In the genomic region with DNA sequence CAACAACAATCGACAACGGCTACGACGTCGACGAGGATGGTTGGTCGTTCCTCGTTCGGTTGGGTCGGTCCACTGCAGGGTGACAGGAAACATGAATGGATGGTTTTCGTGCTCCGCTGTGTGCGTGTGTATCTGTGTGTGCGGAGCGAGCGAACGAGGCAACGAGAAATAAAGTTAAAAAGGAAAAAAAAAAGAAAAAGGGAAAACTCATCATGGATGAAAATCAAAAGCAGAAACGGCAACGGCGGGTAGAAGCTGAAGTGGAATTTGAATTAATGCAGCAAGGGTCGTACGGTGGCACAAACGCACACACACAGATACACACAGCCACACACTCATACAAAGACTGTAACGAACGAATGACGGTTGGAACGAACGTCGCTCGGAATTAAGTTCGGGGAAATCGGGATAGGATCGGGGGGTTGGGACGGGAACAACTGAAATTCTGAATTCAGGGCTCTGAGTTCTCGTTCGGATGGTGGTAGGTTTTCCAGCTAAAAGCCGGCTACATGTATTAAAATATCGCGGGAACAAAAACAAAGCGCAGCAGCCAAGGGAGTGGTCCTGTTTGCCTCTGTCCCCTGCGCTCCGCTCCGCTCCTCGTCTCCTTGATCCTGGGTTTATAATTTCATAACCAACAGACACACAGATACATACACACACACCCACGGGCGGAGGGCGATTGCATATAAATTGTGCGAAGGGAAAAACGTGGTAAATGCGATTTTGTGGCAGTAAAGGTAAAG, we compare ENCODE assay signal across 5 fruit fly cellular contexts.
TF ChIP-seq lines count a peak whose summit lies in the region.

No protein-coding gene starts in this region.

- TF ChIP-seq CTCF in whole organism, embryonic (GFP tag; optimal IDR thresholded peaks at IDR 0.05; lab: Kevin White, UChicago), result no peak

TF ChIP-seq in whole organism, 6 proteins besides CTCF, POLR2A, EP300 and RAD21:
- TF ChIP-seq Dll (optimal IDR thresholded peaks at IDR 0.05; lab: Kevin White, UChicago) (peak; percentile 48), usp (GFP tag; optimal IDR thresholded peaks at IDR 0.05; lab: Kevin White, UChicago) (no peak)

TF ChIP-seq in whole organism, embryonic, 481 proteins besides CTCF, POLR2A, EP300 and RAD21 (continues in another document):
- no peak for TF ChIP-seq CG3847 (GFP tag; IDR thresholded peaks at IDR 0.05; lab: Robert Waterston, UW)
- peak; percentile 21 for TF ChIP-seq Hey (tag; optimal IDR thresholded peaks at IDR 0.05; lab: Kevin White, UChicago)
- 0 out of 3 replicates have a peak, but pooled peaks have one; percentile 13 for TF ChIP-seq H15 (GFP tag; IDR thresholded peaks at IDR 0.05; lab: Robert Waterston, UW)
- no peak for TF ChIP-seq CG12104 (GFP tag; optimal IDR thresholded peaks at IDR 0.05; lab: Kevin White, UChicago)
- peak; percentile 75 for TF ChIP-seq nom (GFP tag; optimal IDR thresholded peaks at IDR 0.05; lab: Kevin White, UChicago)
- TF ChIP-seq pfk (GFP tag; optimal IDR thresholded peaks at IDR 0.05; lab: Kevin White, UChicago), result peak; percentile 82
- TF ChIP-seq CG30020 (tag; optimal IDR thresholded peaks at IDR 0.05; lab: Kevin White, UChicago), result no peak
- 0 out of 2 replicates have a peak, but pooled peaks have one; percentile 38 for TF ChIP-seq CG8765 (GFP tag; IDR thresholded peaks at IDR 0.05; lab: Robert Waterston, UW)
- TF ChIP-seq CG2199 (GFP tag; IDR thresholded peaks at IDR 0.05; lab: Robert Waterston, UW), result 0 out of 3 replicates have a peak, but pooled peaks have one; percentile 17
- no peak for TF ChIP-seq CG31365 (tag; optimal IDR thresholded peaks at IDR 0.05; lab: Kevin White, UChicago)
- TF ChIP-seq pum (GFP tag; optimal IDR thresholded peaks at IDR 0.05; lab: Kevin White, UChicago), result no peak
- no peak for TF ChIP-seq ato (GFP tag; IDR thresholded peaks at IDR 0.05; lab: Robert Waterston, UW; ENCODE audit: partially characterized antibody)
- peak; percentile 30; the same call in 1 of the 2 replicates for TF ChIP-seq CG32767 (GFP tag; IDR thresholded peaks at IDR 0.05; lab: Robert Waterston, UW)
- TF ChIP-seq CG18599 (GFP tag; optimal IDR thresholded peaks at IDR 0.05; lab: Kevin White, UChicago), result no peak
- no peak for TF ChIP-seq BtbVII (GFP tag; optimal IDR thresholded peaks at IDR 0.05; lab: Kevin White, UChicago)
- peak; percentile 73 for TF ChIP-seq CG4360 (GFP tag; IDR thresholded peaks at IDR 0.05; lab: Robert Waterston, UW)
- peak; percentile 12 for TF ChIP-seq cad (GFP tag; optimal IDR thresholded peaks at IDR 0.05; lab: Kevin White, UChicago)
- TF ChIP-seq Kr (GFP tag; optimal IDR thresholded peaks at IDR 0.05; lab: Kevin White, UChicago), result peak; percentile 48
- TF ChIP-seq sd (tag; optimal IDR thresholded peaks at IDR 0.05; lab: Kevin White, UChicago), result peak; percentile 26

TF ChIP-seq in whole organism, prepupa, 60 proteins besides CTCF, POLR2A, EP300 and RAD21 (continues in another document):
- TF ChIP-seq fd59A (GFP tag; optimal IDR thresholded peaks at IDR 0.05; lab: Kevin White, UChicago) (no peak), CG16779 (tag; optimal IDR thresholded peaks at IDR 0.05; lab: Kevin White, UChicago) (peak; percentile 33), CG11762 (GFP tag; optimal IDR thresholded peaks at IDR 0.05; lab: Kevin White, UChicago; ENCODE audit: insufficient read depth) (no peak), CG1621 (tag; optimal IDR thresholded peaks at IDR 0.05; lab: Kevin White, UChicago) (peak; percentile 20), CG9139 (GFP tag; optimal IDR thresholded peaks at IDR 0.05; lab: Kevin White, UChicago) (peak; percentile 24), Sox15 (GFP tag; optimal IDR thresholded peaks at IDR 0.05; lab: Kevin White, UChicago) (no peak), fkh (GFP tag; optimal IDR thresholded peaks at IDR 0.05; lab: Kevin White, UChicago) (no peak), Hr39 (GFP tag; optimal IDR thresholded peaks at IDR 0.05; lab: Kevin White, UChicago) (no peak), Eip75B (GFP tag; optimal IDR thresholded peaks at IDR 0.05; lab: Kevin White, UChicago) (peak; percentile 17), CG7368 (GFP tag; optimal IDR thresholded peaks at IDR 0.05; lab: Kevin White, UChicago) (no peak), vri (GFP tag; optimal IDR thresholded peaks at IDR 0.05; lab: Kevin White, UChicago) (peak; percentile 77), ss (GFP tag; optimal IDR thresholded peaks at IDR 0.05; lab: Kevin White, UChicago) (peak; percentile 58 to 75), Eip78C (GFP tag; lab: Kevin White, UChicago) (peak; percentile 59), CG6808 (GFP tag; optimal IDR thresholded peaks at IDR 0.05; lab: Kevin White, UChicago) (peak; percentile 64), CG6854 (GFP tag; optimal IDR thresholded peaks at IDR 0.05; lab: Kevin White, UChicago) (peak; percentile 63), net (GFP tag; optimal IDR thresholded peaks at IDR 0.05; lab: Kevin White, UChicago) (peak; percentile 1), Hr4 (GFP tag; optimal IDR thresholded peaks at IDR 0.05; lab: Kevin White, UChicago) (no peak), Met (GFP tag; optimal IDR thresholded peaks at IDR 0.05; lab: Kevin White, UChicago) (peak; percentile 19), salr (GFP tag; optimal IDR thresholded peaks at IDR 0.05; lab: Kevin White, UChicago) (peak in 1 of 2 experiments; percentile 30), CG4318 (GFP tag; optimal IDR thresholded peaks at IDR 0.05; lab: Kevin White, UChicago) (no peak), Lpt (GFP tag; optimal IDR thresholded peaks at IDR 0.05; lab: Kevin White, UChicago) (no peak)

TF ChIP-seq in whole organism, pupa, 21 proteins besides CTCF, POLR2A, EP300 and RAD21:
- no peak for TF ChIP-seq CG10348 (GFP tag; IDR thresholded peaks at IDR 0.05; lab: Robert Waterston, UW)
- TF ChIP-seq CG14655 (GFP tag; optimal IDR thresholded peaks at IDR 0.05; lab: Kevin White, UChicago), result peak; percentile 15
- TF ChIP-seq Pif1B (GFP tag; optimal IDR thresholded peaks at IDR 0.05; lab: Kevin White, UChicago), result peak; percentile 18
- no peak for TF ChIP-seq Snoo (tag; optimal IDR thresholded peaks at IDR 0.05; lab: Kevin White, UChicago)
- peak; percentile 70 for TF ChIP-seq EcR (GFP tag; optimal IDR thresholded peaks at IDR 0.05; lab: Kevin White, UChicago)
- peak; percentile 20 for TF ChIP-seq CG8159 (tag; optimal IDR thresholded peaks at IDR 0.05; lab: Kevin White, UChicago)
- peak; percentile 54; the same call in 1 of the 3 replicates for TF ChIP-seq CG4496 (GFP tag; IDR thresholded peaks at IDR 0.05; lab: Robert Waterston, UW)
- peak; percentile 85 for TF ChIP-seq CG13204 (GFP tag; optimal IDR thresholded peaks at IDR 0.05; lab: Kevin White, UChicago)
TF ChIP-seq in whole organism, pupa: peak in this region for 6.

TF ChIP-seq in whole organism, wandering third instar larva, 38 proteins besides CTCF, POLR2A, EP300 and RAD21 (continues in another document):
- TF ChIP-seq lola (GFP tag; optimal IDR thresholded peaks at IDR 0.05; lab: Kevin White, UChicago) (no peak), jim (GFP tag; optimal IDR thresholded peaks at IDR 0.05; lab: Kevin White, UChicago) (no peak), fru (GFP tag; optimal IDR thresholded peaks at IDR 0.05; lab: Kevin White, UChicago) (peak; percentile 4), Rel (GFP tag; optimal IDR thresholded peaks at IDR 0.05; lab: Kevin White, UChicago) (no peak), Rel (tag; optimal IDR thresholded peaks at IDR 0.05; lab: Kevin White, UChicago) (no peak), Hr78 (GFP tag; optimal IDR thresholded peaks at IDR 0.05; lab: Kevin White, UChicago) (no peak), sage (GFP tag; optimal IDR thresholded peaks at IDR 0.05; lab: Kevin White, UChicago) (no peak), Vsx2 (GFP tag; optimal IDR thresholded peaks at IDR 0.05; lab: Kevin White, UChicago; ENCODE audit: partially characterized antibody) (no peak), OdsH (GFP tag; optimal IDR thresholded peaks at IDR 0.05; lab: Kevin White, UChicago) (no peak), CG32264 (GFP tag; optimal IDR thresholded peaks at IDR 0.05; lab: Kevin White, UChicago) (no peak), brk (GFP tag; optimal IDR thresholded peaks at IDR 0.05; lab: Kevin White, UChicago) (peak; percentile 6), Dif (GFP tag; optimal IDR thresholded peaks at IDR 0.05; lab: Kevin White, UChicago; ENCODE audit: partially characterized antibody) (peak; percentile 5), Sp1 (GFP tag; optimal IDR thresholded peaks at IDR 0.05; lab: Kevin White, UChicago) (no peak), HLH106 (tag; optimal IDR thresholded peaks at IDR 0.05; lab: Kevin White, UChicago) (no peak), dl (GFP tag; optimal IDR thresholded peaks at IDR 0.05; lab: Kevin White, UChicago; ENCODE audit: insufficient read depth in 1 of 2, partially characterized antibody in 2 of 2) (peak; percentile 12 to 17), br (GFP tag; optimal IDR thresholded peaks at IDR 0.05; lab: Kevin White, UChicago) (no peak), rgr (GFP tag; optimal IDR thresholded peaks at IDR 0.05; lab: Kevin White, UChicago) (no peak), Jra (GFP tag; optimal IDR thresholded peaks at IDR 0.05; lab: Kevin White, UChicago) (no peak), GATAd (GFP tag; optimal IDR thresholded peaks at IDR 0.05; lab: Kevin White, UChicago) (no peak), woc (GFP tag; optimal IDR thresholded peaks at IDR 0.05; lab: Kevin White, UChicago) (no peak), ey (GFP tag; optimal IDR thresholded peaks at IDR 0.05; lab: Kevin White, UChicago) (no peak), Hnf4 (GFP tag; optimal IDR thresholded peaks at IDR 0.05; lab: Kevin White, UChicago) (peak; percentile 27), tai (GFP tag; optimal IDR thresholded peaks at IDR 0.05; lab: Kevin White, UChicago) (no peak), psq (GFP tag; optimal IDR thresholded peaks at IDR 0.05; lab: Kevin White, UChicago) (peak; percentile 73), CrebA (GFP tag; optimal IDR thresholded peaks at IDR 0.05; lab: Kevin White, UChicago; ENCODE audit: borderline replicate concordance) (no peak), pan (optimal IDR thresholded peaks at IDR 0.05; lab: Kevin White, UChicago) (no peak), Dfd (GFP tag; optimal IDR thresholded peaks at IDR 0.05; lab: Kevin White, UChicago) (no peak), N (GFP tag; optimal IDR thresholded peaks at IDR 0.05; lab: Kevin White, UChicago) (peak; percentile 22), h (GFP tag; optimal IDR thresholded peaks at IDR 0.05; lab: Kevin White, UChicago) (no peak), Mio (GFP tag; optimal IDR thresholded peaks at IDR 0.05; lab: Kevin White, UChicago) (no peak), Hr83 (GFP tag; optimal IDR thresholded peaks at IDR 0.05; lab: Kevin White, UChicago; ENCODE audit: poor library complexity, severe bottlenecking) (no peak), dmrt93B (GFP tag; optimal IDR thresholded peaks at IDR 0.05; lab: Kevin White, UChicago) (no peak), Myc (optimal IDR thresholded peaks at IDR 0.05; lab: Kevin White, UChicago) (no peak), foxo (GFP tag; optimal IDR thresholded peaks at IDR 0.05; lab: Kevin White, UChicago) (no peak), dsf (GFP tag; optimal IDR thresholded peaks at IDR 0.05; lab: Kevin White, UChicago; ENCODE audit: borderline replicate concordance) (no peak), CG9705 (GFP tag; optimal IDR thresholded peaks at IDR 0.05; lab: Kevin White, UChicago) (no peak)
